Fruit fly (Drosophila melanogaster) whole organism, wandering third instar larva: ENCODE results near the gene mRpL33.

Experiments
- Dif ChIP-seq: fragments of 200-275, 200-300 bp; sonication (Bioruptor generic); optimal IDR thresholded peaks from 2 replicates; lab custom pipeline; 2018; ENCODE audit warnings: missing biosample characterization, missing genetic modification characterization; ENCODE audit not compliant: partially characterized antibody
- Hnf4 ChIP-seq: fragments of 200-800 bp; sonication (Bioruptor generic); optimal IDR thresholded peaks from 2 replicates; lab custom pipeline; 2016; ENCODE audit warnings: missing biosample characterization, mild to moderate bottlenecking, missing genetic modification characterization
- Jra ChIP-seq: sonication (Bioruptor generic); optimal IDR thresholded peaks from 2 replicates; lab custom pipeline; 2016; ENCODE audit warnings: missing biosample characterization, missing genetic modification characterization
- Myc ChIP-seq: fragments of >200 bp; optimal IDR thresholded peaks from 2 replicates; lab custom pipeline; 2017
- br ChIP-seq: fragments of 200-800 bp; sonication (Bioruptor generic); optimal IDR thresholded peaks from 2 replicates; lab custom pipeline; 2016; ENCODE audit warnings: missing biosample characterization, missing genetic modification characterization
- pan ChIP-seq: fragments of >200 bp; optimal IDR thresholded peaks from 2 replicates; lab custom pipeline; 2017
- usp ChIP-seq: fragments of >200 bp; optimal IDR thresholded peaks from 2 replicates; lab custom pipeline; 2017; ENCODE audit warnings: missing biosample characterization, missing genetic modification characterization

DNA sequence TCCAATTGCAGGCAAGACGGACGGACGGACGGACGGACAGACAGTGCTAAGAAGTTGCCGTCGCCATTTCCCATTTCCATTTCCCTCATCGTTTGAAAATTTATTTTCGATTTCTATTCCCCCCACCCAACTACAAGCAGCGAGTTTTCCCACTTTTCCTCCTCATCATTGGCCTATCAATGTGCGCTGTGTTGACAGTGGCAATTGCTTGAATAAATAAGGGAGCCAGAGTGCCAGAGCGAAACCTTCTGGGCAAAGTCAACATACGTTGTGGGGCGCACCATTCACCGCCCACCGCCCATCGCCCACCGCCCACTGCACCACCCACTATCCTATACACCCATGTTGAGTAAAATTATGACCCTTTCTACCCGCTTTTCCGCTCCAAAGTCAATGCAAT, 16.1 kb downstream of the mRpL33 start:
- TF ChIP-seq usp (GFP tag; lab: Kevin White, UChicago) = no peak
- no peak for TF ChIP-seq Jra (GFP tag; lab: Kevin White, UChicago)
- no peak for TF ChIP-seq Hnf4 (GFP tag; lab: Kevin White, UChicago)
- no peak for TF ChIP-seq pan (lab: Kevin White, UChicago)
- TF ChIP-seq Dif (GFP tag; lab: Kevin White, UChicago) = no peak
- TF ChIP-seq Myc (lab: Kevin White, UChicago) = no peak
- TF ChIP-seq br (GFP tag; lab: Kevin White, UChicago) = no peak
